Worm (Caenorhabditis elegans): Measurements from ENCODE around the gene F13B12.6.

The F13B12.6 gene

ce11 chrIV:10398244-10398643, 19.4 kb downstream of the F13B12.6 start:
- TF ChIP-seq egl-27 (tag; optimal IDR thresholded peaks at IDR 0.05) (no peak), fkh-10 (GFP tag; optimal IDR thresholded peaks at IDR 0.05) (peak; percentile 32), snpc-4 (tag; optimal IDR thresholded peaks at IDR 0.05) (no peak), jun-1 (tag; optimal IDR thresholded peaks at IDR 0.05) (no peak), lsy-12 (tag; optimal IDR thresholded peaks at IDR 0.05) (no peak), nfya-1 (tag; optimal IDR thresholded peaks at IDR 0.05; ENCODE audit: insufficient read depth) (peak; percentile 10), nhr-11 (tag; optimal IDR thresholded peaks at IDR 0.05) (no peak)

- TF ChIP-seq fkh-10 (GFP tag; optimal IDR thresholded peaks at IDR 0.05) (peak; percentile 67), nhr-28 (tag; optimal IDR thresholded peaks at IDR 0.05) (no peak), tbx-2 (tag; optimal IDR thresholded peaks at IDR 0.05) (no peak), snpc-4 (tag; optimal IDR thresholded peaks at IDR 0.05) (no peak), nhr-67 (tag; optimal IDR thresholded peaks at IDR 0.05) (no peak), unc-62 (GFP tag; optimal IDR thresholded peaks at IDR 0.05) (no peak)
These were observed 20.9 kb downstream of the F13B12.6 start for ce11 chrIV:10396827-10397226.

- TF ChIP-seq sea-2 (GFP tag; optimal IDR thresholded peaks at IDR 0.05) (no peak), nhr-77 (tag; optimal IDR thresholded peaks at IDR 0.05) (no peak), unc-62 (GFP tag; optimal IDR thresholded peaks at IDR 0.05) (no peak), nhr-25 (tag; optimal IDR thresholded peaks at IDR 0.05) (no peak), lsy-12 (tag; optimal IDR thresholded peaks at IDR 0.05) (no peak), ceh-28 (tag; optimal IDR thresholded peaks at IDR 0.05) (no peak), fkh-2 (tag; optimal IDR thresholded peaks at IDR 0.05) (no peak)
These were observed 22.8 kb downstream of the F13B12.6 start, which contains the start of gene R10H10.4 for ce11 chrIV:10394858-10395257. Gene R10H10.4 (minus strand): TSS chrIV:10394958.

DNA sequence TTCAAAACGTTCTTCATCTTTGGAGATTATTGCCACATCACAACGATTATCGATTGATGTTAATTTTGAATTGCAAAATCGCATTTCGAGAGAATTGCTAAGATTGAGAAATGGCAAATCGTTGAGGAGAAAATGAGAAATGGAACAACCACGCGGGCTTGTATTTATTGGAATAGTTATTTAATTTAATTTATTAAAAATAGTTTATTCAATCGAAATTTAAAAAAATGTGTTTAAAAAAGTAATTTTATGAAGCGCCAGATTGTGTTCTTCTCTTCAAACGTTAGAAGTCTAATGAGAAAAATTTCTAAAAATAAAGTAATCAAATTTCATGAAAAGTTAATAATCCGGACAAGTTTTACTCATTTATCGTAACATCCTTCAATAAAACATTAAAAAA, 25.9 kb downstream of the F13B12.6 start, which contains the start of gene spe-26:
spe-26 (minus strand) TSS at position 101 of the 400 bp plus-strand sequence.
- no peak for TF ChIP-seq tbx-2 (tag; optimal IDR thresholded peaks at IDR 0.05)

DNA sequence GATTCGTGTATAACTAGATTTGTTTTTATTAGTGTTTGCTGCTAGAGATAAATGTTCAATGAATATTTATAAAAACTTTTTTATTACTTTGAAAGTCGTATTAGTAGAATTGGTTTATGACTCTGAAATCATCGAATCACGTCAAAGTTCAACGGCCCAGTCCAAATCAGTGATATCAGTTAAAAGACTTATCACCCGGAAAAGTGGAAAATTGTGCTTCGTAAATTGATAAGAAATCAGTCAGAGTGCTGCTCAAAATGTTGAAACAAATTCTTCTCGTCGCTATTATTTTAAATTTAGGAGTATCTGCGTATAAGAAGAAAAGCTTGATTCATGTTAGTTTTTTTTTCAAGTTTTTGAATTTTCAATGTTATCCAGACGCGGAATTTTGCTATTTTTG, 29.4 kb downstream of the F13B12.6 start, which contains the start of gene R10H10.3:
R10H10.3 (plus strand) TSS at position 243 of the 400 bp plus-strand sequence.
- no peak for TF ChIP-seq egl-27 (tag; optimal IDR thresholded peaks at IDR 0.05)
- TF ChIP-seq snpc-4 (tag; optimal IDR thresholded peaks at IDR 0.05), result no peak
- peak; percentile 85 for TF ChIP-seq elt-2 (tag; optimal IDR thresholded peaks at IDR 0.05)
- TF ChIP-seq pqm-1 (tag; optimal IDR thresholded peaks at IDR 0.05), result peak; percentile 78
- TF ChIP-seq sea-2 (GFP tag; optimal IDR thresholded peaks at IDR 0.05), result no peak

ce11 chrIV:10387113-10387512, 30.6 kb downstream of the F13B12.6 start, which contains the start of gene nfu-1:
Gene nfu-1 (plus strand): TSS chrIV:10387413.
- TF ChIP-seq nfya-1 (tag; optimal IDR thresholded peaks at IDR 0.05; ENCODE audit: insufficient read depth) (no peak), lin-15B (tag; optimal IDR thresholded peaks at IDR 0.05) (no peak), ceh-9 (tag; optimal IDR thresholded peaks at IDR 0.05) (no peak), ztf-4 (tag; optimal IDR thresholded peaks at IDR 0.05) (no peak), elt-2 (tag; optimal IDR thresholded peaks at IDR 0.05) (no peak), pha-4 (tag; optimal IDR thresholded peaks at IDR 0.05) (no peak), ceh-82 (tag; optimal IDR thresholded peaks at IDR 0.05) (no peak), sea-2 (GFP tag; optimal IDR thresholded peaks at IDR 0.05) (no peak), jun-1 (tag; optimal IDR thresholded peaks at IDR 0.05) (no peak), ama-1 (optimal IDR thresholded peaks at IDR 0.05) (no peak), unc-39 (tag; optimal IDR thresholded peaks at IDR 0.05) (no peak), lin-39 (tag; optimal IDR thresholded peaks at IDR 0.05) (no peak), nhr-67 (tag; optimal IDR thresholded peaks at IDR 0.05) (no peak), nhr-23 (tag; optimal IDR thresholded peaks at IDR 0.05) (no peak)

DNA sequence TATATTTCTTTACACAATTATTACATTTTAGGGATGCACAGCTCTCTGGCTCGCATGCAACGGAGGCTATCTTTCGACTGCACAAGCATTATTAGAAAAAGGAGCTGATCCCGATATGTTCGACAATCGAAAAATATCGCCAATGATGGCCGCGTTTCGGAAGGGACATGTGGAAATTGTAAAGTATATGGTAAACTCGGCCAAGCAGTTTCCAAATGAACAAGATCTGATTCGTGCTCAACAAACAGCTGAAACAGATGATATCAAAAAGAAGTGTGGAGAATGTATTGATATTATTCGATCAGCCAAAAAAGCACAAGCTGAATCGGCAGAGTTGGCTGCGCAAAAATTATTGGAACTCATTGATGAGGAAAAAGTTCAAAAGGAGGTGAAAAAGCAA, 34.8 kb downstream of the F13B12.6 start:
- TF ChIP-seq ceh-82 (tag; optimal IDR thresholded peaks at IDR 0.05) (no peak), nhr-43 (tag; optimal IDR thresholded peaks at IDR 0.05; ENCODE audit: poor library complexity, severe bottlenecking) (no peak), nhr-25 (tag; optimal IDR thresholded peaks at IDR 0.05) (no peak)

Measured in whole organism, L3 larva.